Worm (Caenorhabditis elegans) whole organism, L3 larva: Measurements from ENCODE around the gene cpr-1.

Experiments
- aly-2 ChIP-seq: fragments of 150-350 bp; optimal IDR thresholded peaks from 2 replicates; lab custom pipeline; 2014; ENCODE audit warnings: missing biosample characterization, missing genetic modification characterization
- ceh-28 ChIP-seq: fragments of 150-350 bp; optimal IDR thresholded peaks from 2 replicates; lab custom pipeline; 2014; ENCODE audit warnings: missing biosample characterization, missing genetic modification reagents, missing genetic modification characterization
- ceh-82 ChIP-seq: fragments of 150-350 bp; optimal IDR thresholded peaks from 2 replicates; lab custom pipeline; 2014; ENCODE audit warnings: missing biosample characterization, missing genetic modification characterization
- fkh-2 ChIP-seq: fragments of 150-350 bp; optimal IDR thresholded peaks from 2 replicates; lab custom pipeline; 2014; ENCODE audit warnings: missing biosample characterization, missing genetic modification reagents, missing genetic modification characterization
- nhr-28 ChIP-seq: fragments of 150-350 bp; optimal IDR thresholded peaks from 2 replicates; lab custom pipeline; 2014; ENCODE audit warnings: missing biosample characterization, missing genetic modification characterization
- unc-39 ChIP-seq: sonication (generic microtip); optimal IDR thresholded peaks from 4 replicates; lab custom pipeline; 2017; ENCODE audit warnings: missing biosample characterization, missing genetic modification characterization
- unc-62 ChIP-seq: fragments of 150-350 bp; sonication (generic microtip); optimal IDR thresholded peaks from 4 replicates; lab custom pipeline; 2014; ENCODE audit warnings: missing biosample characterization, missing genetic modification reagents, missing genetic modification characterization
- ztf-11 ChIP-seq: fragments of 150-350 bp; optimal IDR thresholded peaks from 2 replicates; lab custom pipeline; 2014; ENCODE audit warnings: missing biosample characterization, missing genetic modification characterization

DNA sequence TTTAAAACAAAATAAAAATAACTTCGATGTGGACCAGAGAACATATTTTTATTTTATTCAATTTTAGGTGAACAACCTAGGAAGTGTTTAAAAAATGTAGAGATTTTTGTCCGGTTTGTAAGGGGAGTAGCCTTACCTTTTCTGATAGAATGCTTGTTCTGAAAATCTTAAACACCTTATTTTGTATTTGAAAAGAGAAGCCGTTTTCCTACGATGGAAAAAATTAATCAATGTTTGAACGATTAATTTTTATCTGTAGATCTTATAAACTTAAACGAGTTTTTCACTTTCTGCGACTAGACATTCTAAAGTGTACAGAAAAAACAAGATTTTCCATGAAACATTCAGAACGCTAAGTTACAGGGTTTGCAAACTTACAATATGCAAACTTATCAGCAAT is 33.0 kb upstream of the cpr-1 start, which contains the start of gene F58H1.6:
- TF ChIP-seq ceh-28 (tag; lab: Kevin White, UChicago) = no peak
- TF ChIP-seq aly-2 (tag; lab: Kevin White, UChicago) = no peak
- TF ChIP-seq ztf-11 (tag; lab: Kevin White, UChicago) = no peak
- TF ChIP-seq unc-39 = no peak
- TF ChIP-seq fkh-2 (tag; lab: Kevin White, UChicago) = no peak
- TF ChIP-seq ceh-82 = no peak
- TF ChIP-seq nhr-28 (tag; lab: Kevin White, UChicago) = no peak
- TF ChIP-seq unc-62 (GFP tag; lab: Kevin White, UChicago) = no peak
